Worm (Caenorhabditis elegans) whole organism, midembryonic: ENCODE data around the gene R11E3.1.

Experiments
- klf-2 ChIP-seq: fragments of 200-800 bp; sonication (Bioruptor generic); conservative IDR thresholded peaks from 2 replicates; pipeline ENCODE4 v1.3.6; 2022; ENCODE audit warnings: missing genetic modification reagents, missing genetic modification characterization, missing compliant biosample characterization
- med-1 ChIP-seq: sonication (generic microtip); optimal IDR thresholded peaks from 2 replicates; lab custom pipeline; 2017; ENCODE audit warnings: missing genetic modification characterization, mild to moderate bottlenecking, missing compliant biosample characterization, antibody characterized with exemption, missing genetic modification reagents; ENCODE audit not compliant: insufficient read depth
- ref-1 ChIP-seq: fragments of 200-800 bp; sonication (Bioruptor generic); conservative IDR thresholded peaks from 2 replicates; pipeline ENCODE4 v1.3.6; 2022; ENCODE audit warnings: missing genetic modification reagents, missing genetic modification characterization, missing compliant biosample characterization
- ztf-23 ChIP-seq: fragments of 200-800 bp; sonication (Bioruptor generic); IDR thresholded peaks from 2 replicates; pipeline ENCODE4 v1.3.6; 2022; ENCODE audit warnings: missing genetic modification reagents, missing genetic modification characterization, missing compliant biosample characterization

- TF ChIP-seq ref-1 (GFP tag; lab: Robert Waterston, UW) (no peak), med-1 (GFP tag; lab: Kevin White, UChicago) (no peak), ztf-23 (GFP tag; lab: Robert Waterston, UW) (no peak), klf-2 (GFP tag; lab: Robert Waterston, UW) (no peak)
Measured at ce11 chrIV:4776001-4776400, 13.5 kb upstream of the R11E3.1 start, which contains the start of gene R11E3.19.
